Fruit fly (Drosophila melanogaster) whole organism, embryonic: Measurements from ENCODE around the gene CG13894.
A peak's percentile ranks its signal among the peaks of the same experiment; 100 is the strongest.

Source experiments
- Antp ChIP-seq: fragments of 200-800 bp; sonication (Bioruptor generic); optimal IDR thresholded peaks from 3 replicates; lab custom pipeline; 2016; ENCODE audit warnings: missing biosample characterization, missing genetic modification characterization
- Blimp-1 ChIP-seq: fragments of 200-800 bp; sonication (Bioruptor generic); optimal IDR thresholded peaks from 3 replicates; lab custom pipeline; 2018; ENCODE audit warnings: missing biosample characterization, missing genetic modification characterization, mild to moderate bottlenecking, moderate library complexity, missing genetic modification reagents
- CG1024 ChIP-seq: fragments of 200-800 bp; sonication (Bioruptor generic); IDR thresholded peaks from 2 replicates; pipeline ENCODE4 v1.3.6; 2022; ENCODE audit warnings: missing biosample characterization, missing genetic modification characterization
- CG13287 ChIP-seq: fragments of 200-800 bp; sonication (Bioruptor generic); IDR thresholded peaks from 2 replicates; pipeline ENCODE4 v1.3.6; 2022; ENCODE audit warnings: missing biosample characterization, missing genetic modification characterization; ENCODE audit not compliant: partially characterized antibody
- CG13775 ChIP-seq: fragments of 200-800 bp; sonication (Bioruptor generic); optimal IDR thresholded peaks from 3 replicates; lab custom pipeline; 2017; ENCODE audit warnings: missing biosample characterization, mild to moderate bottlenecking, missing genetic modification characterization
- CG1529 ChIP-seq: fragments of 200-800 bp; sonication (Bioruptor generic); optimal IDR thresholded peaks from 3 replicates; lab custom pipeline; 2018; ENCODE audit warnings: missing biosample characterization, missing genetic modification characterization
- CG17568 ChIP-seq: fragments of 200-800 bp; sonication (Bioruptor generic); optimal IDR thresholded peaks from 2 replicates; lab custom pipeline; 2018; ENCODE audit warnings: missing biosample characterization, mild to moderate bottlenecking, missing genetic modification characterization, moderate library complexity
- CG17829 ChIP-seq: fragments of 200-800 bp; optimal IDR thresholded peaks from 2 replicates; lab custom pipeline; 2019; ENCODE audit warnings: missing biosample characterization, mild to moderate bottlenecking, missing genetic modification characterization, moderate library complexity
- CG1832 ChIP-seq: fragments of 200-800 bp; sonication (Bioruptor generic); optimal IDR thresholded peaks from 2 replicates; lab custom pipeline; 2017; ENCODE audit warnings: missing biosample characterization, mild to moderate bottlenecking, missing genetic modification characterization, inconsistent platforms
- CG31224 ChIP-seq: fragments of 200-800 bp; sonication (Bioruptor generic); IDR thresholded peaks from 2 replicates; pipeline ENCODE4 v1.3.6; 2022; ENCODE audit warnings: missing biosample characterization, missing genetic modification characterization
- CG34376 ChIP-seq: fragments of 200-800 bp; sonication (Bioruptor generic); optimal IDR thresholded peaks from 2 replicates; lab custom pipeline; 2018; ENCODE audit warnings: missing biosample characterization, mild to moderate bottlenecking, missing genetic modification characterization
- CG6813 ChIP-seq: fragments of 200-800 bp; sonication (Bioruptor generic); optimal IDR thresholded peaks from 2 replicates; lab custom pipeline; 2017; ENCODE audit warnings: missing biosample characterization, missing genetic modification characterization, mild to moderate bottlenecking, moderate library complexity, missing genetic modification reagents
- CG7556 ChIP-seq: fragments of 200-800 bp; sonication (Bioruptor generic); optimal IDR thresholded peaks from 2 replicates; lab custom pipeline; 2017; ENCODE audit warnings: missing biosample characterization, mild to moderate bottlenecking, missing genetic modification characterization
- CTCF ChIP-seq: fragments of 200-800 bp; sonication (Bioruptor generic); optimal IDR thresholded peaks from 2 replicates; lab custom pipeline; 2017; ENCODE audit warnings: missing biosample characterization, mild to moderate bottlenecking, missing genetic modification characterization, moderate library complexity
- Dad ChIP-seq: fragments of 200-800 bp; sonication (Bioruptor generic); optimal IDR thresholded peaks from 3 replicates; lab custom pipeline; 2016; ENCODE audit warnings: missing biosample characterization, missing genetic modification characterization
- Doc3 ChIP-seq: fragments of 200-800 bp; sonication (Bioruptor generic); IDR thresholded peaks from 3 replicates; pipeline ENCODE4 v1.3.6; 2022; ENCODE audit warnings: missing biosample characterization, missing genetic modification characterization; ENCODE audit not compliant: partially characterized antibody
- Dp ChIP-seq: fragments of 200-800 bp; sonication (Bioruptor generic); optimal IDR thresholded peaks from 2 replicates; lab custom pipeline; 2018; ENCODE audit warnings: missing biosample characterization, mild to moderate bottlenecking, missing genetic modification characterization, moderate library complexity
- HLHmδ ChIP-seq: fragments of 200-800 bp; sonication (Bioruptor generic); optimal IDR thresholded peaks from 2 replicates; lab custom pipeline; 2018; ENCODE audit warnings: missing biosample characterization, mild to moderate bottlenecking, missing genetic modification characterization, moderate library complexity
- Hey ChIP-seq: fragments of 200-800 bp; sonication (Bioruptor generic); optimal IDR thresholded peaks from 3 replicates; lab custom pipeline; 2018; ENCODE audit warnings: missing biosample characterization, mild to moderate bottlenecking, missing genetic modification characterization
- Hr3 ChIP-seq: fragments of 200-800 bp; sonication (Bioruptor generic); optimal IDR thresholded peaks from 3 replicates; lab custom pipeline; 2016; ENCODE audit warnings: missing biosample characterization, missing genetic modification characterization
- Hr78 ChIP-seq, 2 experiments: fragments of 200-800 bp in 1 of 2; fragments of >200 bp in 1 of 2; sonication (Bioruptor generic) in 1 of 2; optimal IDR thresholded peaks; 2 replicates each; lab custom pipeline; 2017 to 2019; ENCODE audit warnings: missing biosample characterization in 2 of 2, missing genetic modification characterization in 2 of 2, mild to moderate bottlenecking in 1 of 2, moderate library complexity in 1 of 2
- MESR4 ChIP-seq: fragments of 200-800 bp; sonication (Bioruptor generic); optimal IDR thresholded peaks from 2 replicates; lab custom pipeline; 2018; ENCODE audit warnings: missing biosample characterization, mild to moderate bottlenecking, missing genetic modification characterization, moderate library complexity
- Mad ChIP-seq: fragments of 200-800 bp; sonication (Bioruptor generic); optimal IDR thresholded peaks from 2 replicates; lab custom pipeline; 2016; ENCODE audit warnings: missing biosample characterization, missing genetic modification characterization
- Myb ChIP-seq: fragments of 200-800 bp; sonication (Bioruptor generic); optimal IDR thresholded peaks from 2 replicates; lab custom pipeline; 2016; ENCODE audit warnings: missing biosample characterization, missing genetic modification characterization
- NC2α ChIP-seq: fragments of 200-800 bp; sonication (Bioruptor generic); optimal IDR thresholded peaks from 2 replicates; lab custom pipeline; 2016; ENCODE audit warnings: missing biosample characterization, missing genetic modification characterization
- Optix ChIP-seq: fragments of 200-800 bp; sonication (Bioruptor generic); IDR thresholded peaks from 3 replicates; pipeline ENCODE4 v1.3.6; 2022; ENCODE audit warnings: missing biosample characterization, missing genetic modification characterization
- PHDP ChIP-seq: fragments of 200-800 bp; sonication (Bioruptor generic); optimal IDR thresholded peaks from 3 replicates; lab custom pipeline; 2018; ENCODE audit warnings: missing biosample characterization, mild to moderate bottlenecking, missing genetic modification characterization, moderate library complexity
- Ptx1 ChIP-seq: fragments of 200-800 bp; sonication (Bioruptor generic); IDR thresholded peaks from 2 replicates; pipeline ENCODE4 v1.3.6; 2022; ENCODE audit warnings: missing biosample characterization, missing genetic modification characterization
- Rx ChIP-seq: fragments of 200-800 bp; sonication (Bioruptor generic); IDR thresholded peaks from 2 replicates; pipeline ENCODE4 v1.3.6; 2022; ENCODE audit warnings: missing biosample characterization, missing genetic modification characterization
- Side ChIP-seq: fragments of 200-800 bp; sonication (Bioruptor generic); optimal IDR thresholded peaks from 2 replicates; lab custom pipeline; 2016; ENCODE audit warnings: missing biosample characterization, missing genetic modification characterization
- Usf ChIP-seq: fragments of 200-800 bp; sonication (Bioruptor generic); optimal IDR thresholded peaks from 2 replicates; lab custom pipeline; 2017; ENCODE audit warnings: missing genotype, missing biosample characterization, missing genetic modification characterization
- ap ChIP-seq: fragments of 200-800 bp; sonication (Bioruptor generic); IDR thresholded peaks from 2 replicates; pipeline ENCODE4 v1.3.6; 2022; ENCODE audit warnings: missing biosample characterization, missing genetic modification characterization
- bsh ChIP-seq, 2 experiments: fragments of 200-800 bp; sonication (Bioruptor generic); optimal IDR thresholded peaks; 2 replicates each; lab custom pipeline; 2017 to 2018; ENCODE audit warnings: mild to moderate bottlenecking in 2 of 2, missing biosample characterization in 2 of 2, missing genetic modification characterization in 2 of 2, moderate library complexity in 1 of 2
- cas ChIP-seq: fragments of 200-800 bp; sonication (Bioruptor generic); IDR thresholded peaks from 2 replicates; pipeline ENCODE4 v1.3.6; 2022; ENCODE audit warnings: missing biosample characterization, missing genetic modification characterization
- chif ChIP-seq, 2 experiments: fragments of 200-800 bp; sonication (Bioruptor generic); optimal IDR thresholded peaks; 3 replicates each; lab custom pipeline; 2016; ENCODE audit warnings: missing biosample characterization in 2 of 2, missing genetic modification characterization in 2 of 2
- dysf ChIP-seq: fragments of 200-800 bp; sonication (Bioruptor generic); IDR thresholded peaks from 3 replicates; pipeline ENCODE4 v1.3.6; 2022; ENCODE audit warnings: missing biosample characterization, missing genetic modification characterization
- eyg ChIP-seq: fragments of 200-800 bp; sonication (Bioruptor generic); optimal IDR thresholded peaks from 3 replicates; lab custom pipeline; 2016; ENCODE audit warnings: missing biosample characterization, missing genetic modification characterization
- gem ChIP-seq: fragments of 200-800 bp; sonication (Bioruptor generic); optimal IDR thresholded peaks from 2 replicates; lab custom pipeline; 2019; ENCODE audit warnings: missing biosample characterization, mild to moderate bottlenecking, missing genetic modification characterization, moderate library complexity
- gsb ChIP-seq: fragments of 200-800 bp; sonication (Bioruptor generic); IDR thresholded peaks from 2 replicates; pipeline ENCODE4 v1.3.6; 2022; ENCODE audit warnings: missing biosample characterization, missing genetic modification characterization
- lab ChIP-seq: fragments of 200-800 bp; sonication (Bioruptor generic); optimal IDR thresholded peaks from 3 replicates; lab custom pipeline; 2017; ENCODE audit warnings: missing biosample characterization, missing genetic modification characterization, mild to moderate bottlenecking, moderate library complexity, missing genetic modification reagents
- otp ChIP-seq: fragments of 200-800 bp; sonication (Bioruptor generic); IDR thresholded peaks from 3 replicates; pipeline ENCODE4, ENCODE4 v1.3.6; 2022; ENCODE audit warnings: missing biosample characterization, missing genetic modification characterization
- pb ChIP-seq: fragments of 200-800 bp; sonication (Bioruptor generic); optimal IDR thresholded peaks from 3 replicates; lab custom pipeline; 2016; ENCODE audit warnings: missing biosample characterization, missing genetic modification characterization
- phol ChIP-seq: fragments of 200-800 bp; sonication (Bioruptor generic); optimal IDR thresholded peaks from 3 replicates; lab custom pipeline; 2018; ENCODE audit warnings: missing biosample characterization, mild to moderate bottlenecking, missing genetic modification characterization, moderate library complexity
- row ChIP-seq: fragments of 200-800 bp; sonication (Bioruptor generic); IDR thresholded peaks from 3 replicates; pipeline ENCODE4 v1.3.6; 2022; ENCODE audit warnings: missing biosample characterization, missing genetic modification characterization
- salm ChIP-seq: fragments of 200-800 bp; sonication (Bioruptor generic); optimal IDR thresholded peaks from 2 replicates; lab custom pipeline; 2018; ENCODE audit warnings: missing biosample characterization, mild to moderate bottlenecking, missing genetic modification characterization
- sens ChIP-seq: fragments of 200-800 bp; sonication (Bioruptor generic); peaks from one replicate; lab custom pipeline; 2016; ENCODE audit warnings: missing biosample characterization, missing genetic modification characterization
- tgo ChIP-seq: fragments of 200-800 bp; sonication (Bioruptor generic); IDR thresholded peaks from 3 replicates; pipeline ENCODE4 v1.3.6; 2022; ENCODE audit warnings: missing biosample characterization, missing genetic modification characterization
- tll ChIP-seq, 2 experiments: fragments of 200-800 bp in 1 of 2; fragments of >200 bp in 1 of 2; sonication (Bioruptor generic) in 1 of 2; optimal IDR thresholded peaks; 2 replicates each; lab custom pipeline; 2017 to 2019; ENCODE audit warnings: missing biosample characterization in 2 of 2, missing genetic modification characterization in 2 of 2, mild to moderate bottlenecking in 1 of 2, moderate library complexity in 1 of 2
- twi ChIP-seq: fragments of 200-800 bp; optimal IDR thresholded peaks from 2 replicates; lab custom pipeline; 2019; ENCODE audit warnings: missing biosample characterization, mild to moderate bottlenecking, missing genetic modification characterization, moderate library complexity
- zen2 ChIP-seq: fragments of 200-800 bp; sonication (Bioruptor generic); IDR thresholded peaks from 3 replicates; pipeline ENCODE4 v1.3.6; 2022; ENCODE audit warnings: missing biosample characterization, missing genetic modification characterization; ENCODE audit not compliant: partially characterized antibody
- zf30C ChIP-seq: fragments of 200-800 bp; sonication (Bioruptor generic); optimal IDR thresholded peaks from 3 replicates; lab custom pipeline; 2018; ENCODE audit warnings: missing biosample characterization, mild to moderate bottlenecking, missing genetic modification characterization

The CG13894 gene

DNA sequence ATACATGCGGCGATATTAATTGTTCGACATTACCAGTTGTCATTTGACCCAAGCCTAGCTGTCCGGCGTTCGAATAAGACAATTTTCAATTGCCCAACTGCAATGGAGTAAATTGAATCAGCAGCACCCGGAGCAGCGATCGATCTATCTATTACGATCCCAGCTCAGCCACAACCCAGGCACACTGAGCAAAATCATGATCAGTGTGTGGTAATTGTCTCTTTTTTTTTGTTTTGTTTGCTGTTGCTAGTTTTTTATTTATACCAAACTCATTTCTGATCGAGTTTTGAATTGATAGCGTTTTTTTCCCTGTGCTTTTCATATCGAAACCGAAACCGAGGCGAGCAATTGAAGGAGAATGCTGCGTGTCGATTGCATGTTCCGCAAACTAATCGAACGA, 22.9 kb upstream of the CG13894 start (continued):
- no peak for TF ChIP-seq twi (tag; lab: Kevin White, UChicago)
- TF ChIP-seq Side (GFP tag; lab: Kevin White, UChicago): no peak
- TF ChIP-seq eyg (GFP tag; lab: Kevin White, UChicago): no peak
- TF ChIP-seq CG1529 (GFP tag; lab: Kevin White, UChicago): no peak
- no peak for TF ChIP-seq Myb (GFP tag; lab: Kevin White, UChicago)
- TF ChIP-seq CG31224 (GFP tag; lab: Robert Waterston, UW): no peak
- TF ChIP-seq salm (tag; lab: Kevin White, UChicago): no peak
- TF ChIP-seq dysf (GFP tag; lab: Robert Waterston, UW): 0 out of 3 replicates have a peak, but pooled peaks have one; percentile 5
- TF ChIP-seq Mad (GFP tag; lab: Kevin White, UChicago): no peak
- TF ChIP-seq Hr78 (GFP tag; optimal IDR thresholded peaks at IDR 0.05; lab: Kevin White, UChicago): no peak
- peak; percentile 40 for TF ChIP-seq zf30C (GFP tag; lab: Kevin White, UChicago)
- peak; percentile 27 for TF ChIP-seq Blimp-1 (GFP tag; lab: Kevin White, UChicago)
- TF ChIP-seq sens (GFP tag; lab: Kevin White, UChicago): peak; percentile 24
- 0 out of 3 replicates have a peak, but pooled peaks have one; percentile 15 for TF ChIP-seq Optix
- TF ChIP-seq MESR4 (GFP tag; lab: Kevin White, UChicago): no peak
- TF ChIP-seq NC2α (GFP tag; lab: Kevin White, UChicago): no peak
- no peak for TF ChIP-seq ap (GFP tag; lab: Robert Waterston, UW)
- peak; percentile 28; the same call in 1 of the 3 replicates for TF ChIP-seq row (GFP tag; lab: Robert Waterston, UW)
- TF ChIP-seq chif (GFP tag; optimal IDR thresholded peaks at IDR 0.05; lab: Kevin White, UChicago): no peak
- TF ChIP-seq bsh (GFP tag; optimal IDR thresholded peaks at IDR 0.05; lab: Kevin White, UChicago): peak in 1 of 2 experiments; percentile 9
- TF ChIP-seq lab (GFP tag; lab: Kevin White, UChicago): peak; percentile 9
- TF ChIP-seq gem: peak; percentile 12
- no peak for TF ChIP-seq zen2
- TF ChIP-seq CG13775: no peak

DNA sequence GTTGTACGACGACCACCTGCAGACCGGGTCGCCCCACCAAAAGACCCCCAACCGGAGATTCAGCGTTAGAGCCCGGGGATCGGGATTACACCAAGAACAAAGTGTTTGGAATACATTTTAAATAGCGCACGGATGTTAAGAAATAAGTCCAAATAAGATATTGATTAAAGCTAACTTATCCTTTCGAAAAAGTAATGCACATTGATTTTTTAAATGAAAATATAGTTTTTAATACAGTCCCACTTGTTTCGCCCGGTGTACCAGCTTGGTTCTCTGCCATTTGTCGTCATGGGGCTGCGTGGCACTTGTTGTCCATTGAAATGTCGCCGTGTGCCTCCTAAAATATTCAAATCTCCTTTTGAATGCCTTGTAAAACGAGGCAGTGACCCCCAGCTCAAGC, 22.1 kb upstream of the CG13894 start:
- TF ChIP-seq gsb (GFP tag; lab: Robert Waterston, UW) (no peak), phol (tag; lab: Kevin White, UChicago) (peak; percentile 16), Doc3 (GFP tag; lab: Robert Waterston, UW) (no peak), Rx (GFP tag; lab: Robert Waterston, UW) (no peak; the same call in 1 of the 2 replicates), CG1832 (GFP tag; lab: Kevin White, UChicago) (no peak), otp (0 out of 3 replicates have a peak, but pooled peaks have one; percentile 34), CG34376 (GFP tag; lab: Kevin White, UChicago) (no peak), tll (GFP tag; optimal IDR thresholded peaks at IDR 0.05; lab: Kevin White, UChicago) (no peak), Dad (GFP tag; lab: Kevin White, UChicago) (peak; percentile 37), Hey (tag; lab: Kevin White, UChicago) (no peak), Hr3 (no peak), CG17829 (tag; lab: Kevin White, UChicago) (peak; percentile 19), CG17568 (GFP tag; lab: Kevin White, UChicago) (no peak), Dp (no peak), PHDP (tag; lab: Kevin White, UChicago) (no peak), sens (GFP tag; lab: Kevin White, UChicago) (peak; percentile 95), CG13287 (no peak), tgo (GFP tag; lab: Robert Waterston, UW) (0 out of 3 replicates have a peak, but pooled peaks have one; percentile 28), Usf (GFP tag; lab: Kevin White, UChicago) (no peak), CTCF (no peak), pb (GFP tag; lab: Kevin White, UChicago) (no peak), CG6813 (GFP tag; lab: Kevin White, UChicago) (no peak), CG7556 (GFP tag; lab: Kevin White, UChicago) (peak; percentile 51), Ptx1 (GFP tag; lab: Robert Waterston, UW) (peak; percentile 31; the same call in 1 of the 2 replicates), cas (GFP tag; lab: Robert Waterston, UW) (no peak), CG1024 (GFP tag; lab: Robert Waterston, UW) (no peak), Antp (GFP tag; lab: Kevin White, UChicago) (peak; percentile 24), HLHmδ (no peak)
